Fruit fly (Drosophila melanogaster): Measurements from ENCODE around the gene mesh.

Gene mesh

dm6 chr3R:31195695-31196113 lies at the start of gene mesh (continued):
- TF ChIP-seq caup (GFP tag; optimal IDR thresholded peaks at IDR 0.05; ENCODE audit: severe bottlenecking) (peak; percentile 26), CG2199 (GFP tag; IDR thresholded peaks at IDR 0.05) (no peak), C15 (GFP tag; IDR thresholded peaks at IDR 0.05) (no peak), fd3F (GFP tag; optimal IDR thresholded peaks at IDR 0.05) (no peak), sug (tag; optimal IDR thresholded peaks at IDR 0.05) (peak; percentile 23), CG8359 (GFP tag; optimal IDR thresholded peaks at IDR 0.05; ENCODE audit: borderline replicate concordance) (no peak), CG31365 (tag; optimal IDR thresholded peaks at IDR 0.05) (no peak), Dll (GFP tag; IDR thresholded peaks at IDR 0.05; ENCODE audit: partially characterized antibody) (no peak), CG7839 (tag; optimal IDR thresholded peaks at IDR 0.05) (no peak), CG3407 (GFP tag; optimal IDR thresholded peaks at IDR 0.05) (no peak), B-H2 (GFP tag; optimal IDR thresholded peaks at IDR 0.05) (no peak), B-H1 (GFP tag; IDR thresholded peaks at IDR 0.05) (no peak), gcm2 (GFP tag; optimal IDR thresholded peaks at IDR 0.05) (no peak), CG8478 (optimal IDR thresholded peaks at IDR 0.05) (no peak), abd-A (tag; optimal IDR thresholded peaks at IDR 0.05) (no peak), croc (GFP tag; conservative IDR thresholded peaks at IDR 0.05) (no peak), CG3847 (GFP tag; IDR thresholded peaks at IDR 0.05) (no peak), lab (GFP tag; optimal IDR thresholded peaks at IDR 0.05) (peak; percentile 65), yki (optimal IDR thresholded peaks at IDR 0.05) (no peak), BtbVII (GFP tag; optimal IDR thresholded peaks at IDR 0.05) (no peak), eve (GFP tag; optimal IDR thresholded peaks at IDR 0.05) (no peak), HLH3B (GFP tag; IDR thresholded peaks at IDR 0.05) (no peak), Elba2 (GFP tag; optimal IDR thresholded peaks at IDR 0.05) (no peak), Oli (tag; optimal IDR thresholded peaks at IDR 0.05) (no peak), Fer1 (GFP tag; optimal IDR thresholded peaks at IDR 0.05) (peak; percentile 29), CG12104 (GFP tag; optimal IDR thresholded peaks at IDR 0.05) (no peak), CG13287 (GFP tag; IDR thresholded peaks at IDR 0.05; ENCODE audit: partially characterized antibody) (peak; percentile 9; the same call in 1 of the 2 replicates), knrl (GFP tag; IDR thresholded peaks at IDR 0.05; ENCODE audit: partially characterized antibody) (no peak), CG8290 (GFP tag; optimal IDR thresholded peaks at IDR 0.05) (no peak), CG8290 (tag; optimal IDR thresholded peaks at IDR 0.05) (no peak), CG18011 (GFP tag; optimal IDR thresholded peaks at IDR 0.05) (no peak), grau (tag; optimal IDR thresholded peaks at IDR 0.05) (no peak), CG3281 (GFP tag; optimal IDR thresholded peaks at IDR 0.05) (no peak), BEAF-32 (GFP tag; optimal IDR thresholded peaks at IDR 0.05) (no peak), CG7786 (GFP tag; optimal IDR thresholded peaks at IDR 0.05) (no peak), rib (GFP tag; IDR thresholded peaks at IDR 0.05) (no peak), aop (GFP tag; IDR thresholded peaks at IDR 0.05) (no peak), ATbp (GFP tag; optimal IDR thresholded peaks at IDR 0.05) (peak; percentile 19), CG1832 (GFP tag; optimal IDR thresholded peaks at IDR 0.05) (no peak), grn (GFP tag; optimal IDR thresholded peaks at IDR 0.05) (peak; percentile 27), chm (GFP tag; IDR thresholded peaks at IDR 0.05) (no peak), Trl (optimal IDR thresholded peaks at IDR 0.05) (peak in 1 of 2 experiments; percentile 30), Trl (GFP tag; optimal IDR thresholded peaks at IDR 0.05) (no peak), pb (GFP tag; optimal IDR thresholded peaks at IDR 0.05) (no peak), Med (GFP tag) (peak; percentile 80), MESR4 (GFP tag; optimal IDR thresholded peaks at IDR 0.05) (no peak), sima (GFP tag; optimal IDR thresholded peaks at IDR 0.05) (no peak)
